Worm (Caenorhabditis elegans) whole organism, late embryonic: Measurements from ENCODE around the gene F59A6.13.

Experiments
- Y22D7AL.16 ChIP-seq: sonication (generic microtip); optimal IDR thresholded peaks from 2 replicates; lab custom pipeline; 2016; ENCODE audit warnings: missing genetic modification characterization, missing compliant biosample characterization
- ama-1 ChIP-seq: fragments of 150-350 bp; optimal IDR thresholded peaks from 2 replicates; lab custom pipeline; 2014
- ceh-31 ChIP-seq: sonication (generic microtip); optimal IDR thresholded peaks from 2 replicates; lab custom pipeline; 2016; ENCODE audit warnings: missing genetic modification characterization, missing compliant biosample characterization
- ceh-48 ChIP-seq: sonication (generic microtip); optimal IDR thresholded peaks from 2 replicates; lab custom pipeline; 2016; ENCODE audit warnings: missing genetic modification characterization, inconsistent platforms, missing compliant biosample characterization
- ets-4 ChIP-seq: sonication (generic microtip); optimal IDR thresholded peaks from 2 replicates; lab custom pipeline; 2016; ENCODE audit warnings: missing genetic modification characterization, missing compliant biosample characterization
- eyg-1 ChIP-seq: sonication (generic microtip); optimal IDR thresholded peaks from 2 replicates; lab custom pipeline; 2016; ENCODE audit warnings: missing genotype, missing genetic modification characterization, missing compliant biosample characterization
- fkh-6 ChIP-seq: sonication (generic microtip); optimal IDR thresholded peaks from 2 replicates; lab custom pipeline; 2016; ENCODE audit warnings: missing genetic modification characterization, missing compliant biosample characterization
- gmeb-2 ChIP-seq: sonication (generic microtip); optimal IDR thresholded peaks from 2 replicates; lab custom pipeline; 2016; ENCODE audit warnings: missing genetic modification characterization, inconsistent platforms, missing compliant biosample characterization
- hlh-30 ChIP-seq: sonication (generic microtip); optimal IDR thresholded peaks from 2 replicates; lab custom pipeline; 2017; ENCODE audit warnings: antibody characterized with exemption, missing genetic modification characterization, missing compliant biosample characterization; ENCODE audit not compliant: insufficient read depth
- nhr-11 ChIP-seq: fragments of 150-350 bp; optimal IDR thresholded peaks from 2 replicates; lab custom pipeline; 2014; ENCODE audit warnings: missing biosample characterization, missing genetic modification characterization
- pha-4 ChIP-seq: fragments of 150-350 bp; optimal IDR thresholded peaks from 2 replicates; lab custom pipeline; 2018; ENCODE audit warnings: missing biosample characterization, missing genetic modification reagents, missing genetic modification characterization
- pros-1 ChIP-seq: fragments of 150-350 bp; optimal IDR thresholded peaks from 2 replicates; lab custom pipeline; 2014; ENCODE audit warnings: missing biosample characterization, missing genetic modification reagents, missing genetic modification characterization
- unc-86 ChIP-seq: sonication (generic microtip); optimal IDR thresholded peaks from 2 replicates; lab custom pipeline; 2016; ENCODE audit warnings: missing genetic modification characterization, missing compliant biosample characterization

DNA sequence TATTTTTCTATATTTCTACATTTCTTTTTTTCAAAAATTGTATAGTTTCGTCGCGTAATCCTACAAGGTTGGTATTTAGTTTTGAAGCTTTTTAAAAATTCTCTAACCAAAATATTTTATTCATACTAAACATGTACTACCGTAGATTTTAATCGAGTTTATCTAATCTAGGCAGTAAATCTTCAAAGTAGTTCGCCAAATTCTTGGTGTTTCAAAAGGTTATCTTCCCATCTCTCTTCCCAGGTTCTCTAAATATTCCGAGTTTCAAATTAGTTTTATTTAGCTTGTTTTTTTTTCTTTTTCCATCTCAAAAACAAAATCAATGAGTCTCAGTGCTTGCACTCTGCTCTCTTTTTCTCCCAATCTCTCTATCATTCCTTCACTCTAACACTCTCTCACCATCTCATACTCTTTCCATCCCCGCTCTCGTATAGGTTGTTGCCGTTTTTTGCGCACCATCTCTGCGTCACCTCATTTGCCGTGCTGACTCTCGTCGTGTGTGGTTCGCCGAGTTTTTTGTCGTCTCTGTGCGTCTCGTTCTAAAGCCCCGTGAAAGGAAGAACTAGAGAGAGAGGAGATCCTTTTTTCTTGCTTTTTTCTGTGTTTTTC lies 5.5 kb upstream of the F59A6.13 start:
- TF ChIP-seq ama-1 (lab: Kevin White, UChicago) (no peak), hlh-30 (tag; lab: Kevin White, UChicago) (no peak), ets-4 (tag; lab: Kevin White, UChicago) (peak; percentile 20), eyg-1 (tag; lab: Kevin White, UChicago) (no peak), ceh-48 (peak; percentile 55), ceh-31 (tag; lab: Kevin White, UChicago) (peak; percentile 79), gmeb-2 (tag; lab: Kevin White, UChicago) (no peak), unc-86 (no peak), nhr-11 (tag; lab: Kevin White, UChicago) (no peak), pros-1 (no peak), pha-4 (tag; lab: Kevin White, UChicago) (no peak), Y22D7AL.16 (no peak), fkh-6 (tag; lab: Kevin White, UChicago) (no peak)
